Fruit fly (Drosophila melanogaster) whole organism, embryonic: ENCODE results near the gene mrva.

Source experiments
- ATbp ChIP-seq: fragments of 200-800 bp; sonication (Bioruptor generic); optimal IDR thresholded peaks from 2 replicates; lab custom pipeline; 2017; ENCODE audit warnings: missing biosample characterization, mild to moderate bottlenecking, missing genetic modification characterization, missing genetic modification reagents
- Atf-2 ChIP-seq: fragments of 200-800 bp; sonication (Bioruptor generic); optimal IDR thresholded peaks from 2 replicates; lab custom pipeline; 2016; ENCODE audit warnings: missing biosample characterization, missing genetic modification characterization
- Atf3 ChIP-seq: fragments of 200-800 bp; sonication (Bioruptor generic); optimal IDR thresholded peaks from 3 replicates; lab custom pipeline; 2016; ENCODE audit warnings: missing biosample characterization, missing genetic modification characterization
- BtbVII ChIP-seq: fragments of 200-800 bp; sonication (Bioruptor generic); optimal IDR thresholded peaks from 3 replicates; lab custom pipeline; 2017; ENCODE audit warnings: missing biosample characterization, mild to moderate bottlenecking, missing genetic modification characterization
- CG1233 ChIP-seq: fragments of 200-800 bp; sonication (Bioruptor generic); optimal IDR thresholded peaks from 4 replicates; lab custom pipeline; 2018; ENCODE audit warnings: missing biosample characterization, mild to moderate bottlenecking, missing genetic modification characterization
- CG15696 ChIP-seq: fragments of 200-800 bp; sonication (Bioruptor generic); optimal IDR thresholded peaks from 2 replicates; lab custom pipeline; 2019; ENCODE audit warnings: missing biosample characterization, mild to moderate bottlenecking, missing genetic modification characterization, moderate library complexity
- CG31224 ChIP-seq: fragments of 200-800 bp; sonication (Bioruptor generic); IDR thresholded peaks from 2 replicates; pipeline ENCODE4 v1.3.6; 2022; ENCODE audit warnings: missing biosample characterization, missing genetic modification characterization
- CG34376 ChIP-seq: fragments of 200-800 bp; sonication (Bioruptor generic); optimal IDR thresholded peaks from 2 replicates; lab custom pipeline; 2018; ENCODE audit warnings: missing biosample characterization, mild to moderate bottlenecking, missing genetic modification characterization
- CG34422 ChIP-seq: fragments of 200-800 bp; sonication (Bioruptor generic); IDR thresholded peaks from 3 replicates; pipeline ENCODE4 v1.3.6; 2022; ENCODE audit warnings: missing biosample characterization, missing genetic modification characterization
- CG4282 ChIP-seq: fragments of 200-800 bp; sonication (Bioruptor generic); optimal IDR thresholded peaks from 2 replicates; lab custom pipeline; 2016; ENCODE audit warnings: missing biosample characterization, missing genetic modification characterization
- CG7987 ChIP-seq: fragments of 200-800 bp; sonication (Bioruptor generic); optimal IDR thresholded peaks from 2 replicates; lab custom pipeline; 2018; ENCODE audit warnings: missing biosample characterization, mild to moderate bottlenecking, missing genetic modification characterization, moderate library complexity
- CG9437 ChIP-seq: fragments of 200-800 bp; sonication (Bioruptor generic); optimal IDR thresholded peaks from 2 replicates; lab custom pipeline; 2018; ENCODE audit warnings: missing biosample characterization, mild to moderate bottlenecking, missing genetic modification characterization
- CG9609 ChIP-seq: fragments of 200-800 bp; sonication (Bioruptor generic); optimal IDR thresholded peaks from 3 replicates; lab custom pipeline; 2016; ENCODE audit warnings: missing biosample characterization, missing genetic modification characterization
- CG9797 ChIP-seq: fragments of 200-800 bp; sonication (Bioruptor generic); optimal IDR thresholded peaks from 3 replicates; lab custom pipeline; 2018; ENCODE audit warnings: missing biosample characterization, mild to moderate bottlenecking, missing genetic modification characterization
- CoRest ChIP-seq: fragments of 200-800 bp; sonication (Bioruptor generic); optimal IDR thresholded peaks from 3 replicates; lab custom pipeline; 2018; ENCODE audit warnings: missing biosample characterization, mild to moderate bottlenecking, missing genetic modification characterization, moderate library complexity
- Dip2 ChIP-seq: fragments of 200-800 bp; sonication (Bioruptor generic); IDR thresholded peaks from 2 replicates; pipeline ENCODE4 v1.3.6; 2022; ENCODE audit warnings: missing biosample characterization, missing genetic modification characterization
- E2f2 ChIP-seq: fragments of 200-800 bp; sonication (Bioruptor generic); IDR thresholded peaks from 2 replicates; pipeline ENCODE4 v1.3.6; 2022; ENCODE audit warnings: missing biosample characterization, missing genetic modification characterization
- ERR ChIP-seq: fragments of 200-800 bp; sonication (Bioruptor generic); optimal IDR thresholded peaks from 2 replicates; lab custom pipeline; 2016; ENCODE audit warnings: missing biosample characterization, missing genetic modification characterization
- Fer1 ChIP-seq: fragments of 200-800 bp; sonication (Bioruptor generic); optimal IDR thresholded peaks from 2 replicates; lab custom pipeline; 2017; ENCODE audit warnings: missing biosample characterization, mild to moderate bottlenecking, missing genetic modification characterization
- HHEX ChIP-seq: fragments of 200-800 bp; sonication (Bioruptor generic); optimal IDR thresholded peaks from 3 replicates; lab custom pipeline; 2017; ENCODE audit warnings: missing biosample characterization, mild to moderate bottlenecking, missing genetic modification characterization, missing genetic modification reagents
- Hr39 ChIP-seq: fragments of >200 bp; optimal IDR thresholded peaks from 2 replicates; lab custom pipeline; 2017
- MESR4 ChIP-seq: fragments of 200-800 bp; sonication (Bioruptor generic); optimal IDR thresholded peaks from 2 replicates; lab custom pipeline; 2018; ENCODE audit warnings: missing biosample characterization, mild to moderate bottlenecking, missing genetic modification characterization, moderate library complexity
- NC2α ChIP-seq: fragments of 200-800 bp; sonication (Bioruptor generic); optimal IDR thresholded peaks from 2 replicates; lab custom pipeline; 2016; ENCODE audit warnings: missing biosample characterization, missing genetic modification characterization
- Sox100B ChIP-seq: fragments of 200-800 bp; sonication (Bioruptor generic); optimal IDR thresholded peaks from 3 replicates; lab custom pipeline; 2018; ENCODE audit warnings: missing biosample characterization, mild to moderate bottlenecking, missing genetic modification characterization
- Xbp1 ChIP-seq: fragments of 200-800 bp; sonication (Bioruptor generic); optimal IDR thresholded peaks from 3 replicates; lab custom pipeline; 2016; ENCODE audit warnings: missing biosample characterization, mild to moderate bottlenecking, missing genetic modification characterization
- amos ChIP-seq: fragments of 200-800 bp; sonication (Bioruptor generic); IDR thresholded peaks from 2 replicates; pipeline ENCODE4 v1.3.6; 2022; ENCODE audit warnings: missing biosample characterization, missing genetic modification characterization; ENCODE audit not compliant: partially characterized antibody
- ase ChIP-seq: fragments of 200-800 bp; sonication (Bioruptor generic); IDR thresholded peaks from 3 replicates; pipeline ENCODE4 v1.3.6; 2022; ENCODE audit warnings: missing biosample characterization, missing genetic modification characterization
- dan ChIP-seq: fragments of 200-800 bp; sonication (Bioruptor generic); IDR thresholded peaks from 2 replicates; pipeline ENCODE4 v1.3.6; 2022; ENCODE audit warnings: missing biosample characterization, missing genetic modification characterization
- dm ChIP-seq: fragments of 200-800 bp; sonication (Bioruptor generic); optimal IDR thresholded peaks from 3 replicates; lab custom pipeline; 2016; ENCODE audit warnings: missing biosample characterization, missing genetic modification characterization
- kah ChIP-seq: fragments of 200-800 bp; sonication (Bioruptor generic); optimal IDR thresholded peaks from 2 replicates; lab custom pipeline; 2018; ENCODE audit warnings: missing biosample characterization, mild to moderate bottlenecking, missing genetic modification characterization
- klu ChIP-seq: fragments of 200-800 bp; sonication (Bioruptor generic); IDR thresholded peaks from 2 replicates; pipeline ENCODE4 v1.3.6; 2022; ENCODE audit warnings: missing biosample characterization, missing genetic modification characterization
- knrl ChIP-seq: fragments of 200-800 bp; sonication (Bioruptor generic); IDR thresholded peaks from 3 replicates; pipeline ENCODE4 v1.3.6; 2022; ENCODE audit warnings: missing biosample characterization, missing genetic modification characterization; ENCODE audit not compliant: partially characterized antibody
- lbe ChIP-seq: fragments of 200-800 bp; sonication (Bioruptor generic); optimal IDR thresholded peaks from 2 replicates; lab custom pipeline; 2016; ENCODE audit warnings: missing biosample characterization, mild to moderate bottlenecking, missing genetic modification characterization
- lola ChIP-seq, 3 experiments: fragments of >200 bp in 2 of 3; fragments of 200-800 bp in 1 of 3; sonication (Bioruptor generic) in 1 of 3; optimal IDR thresholded peaks; 2 replicates each; lab custom pipeline; 2017 to 2019; ENCODE audit warnings: missing biosample characterization in 3 of 3, missing genetic modification characterization in 3 of 3, mild to moderate bottlenecking in 1 of 3, moderate library complexity in 1 of 3
- lov ChIP-seq, 2 experiments: fragments of 200-800 bp in 1 of 2; fragments of >200 bp in 1 of 2; sonication (Bioruptor generic) in 1 of 2; IDR thresholded peaks in 1 of 2; optimal IDR thresholded peaks in 1 of 2; 2 replicates in 1 of 2; 3 replicates in 1 of 2; pipeline versions ENCODE4 v1.3.6 to Lab custom; 2017 to 2022; ENCODE audit warnings: missing biosample characterization in 1 of 2, missing genetic modification characterization in 1 of 2
- mirr ChIP-seq: fragments of 200-800 bp; sonication (Bioruptor generic); optimal IDR thresholded peaks from 3 replicates; lab custom pipeline; 2018; ENCODE audit warnings: missing biosample characterization, mild to moderate bottlenecking, missing genetic modification characterization
- nau ChIP-seq: fragments of 200-800 bp; sonication (Bioruptor generic); optimal IDR thresholded peaks from 3 replicates; lab custom pipeline; 2017; ENCODE audit warnings: missing biosample characterization, mild to moderate bottlenecking, missing genetic modification characterization, missing genetic modification reagents
- odd ChIP-seq: fragments of 200-800 bp; sonication (Bioruptor generic); optimal IDR thresholded peaks from 2 replicates; lab custom pipeline; 2017; ENCODE audit warnings: missing biosample characterization, mild to moderate bottlenecking, missing genetic modification characterization
- org-1 ChIP-seq: fragments of 200-800 bp; sonication (Bioruptor generic); optimal IDR thresholded peaks from 2 replicates; lab custom pipeline; 2017; ENCODE audit warnings: missing biosample characterization, missing genetic modification characterization
- pho ChIP-seq: fragments of 200-800 bp; sonication (Bioruptor generic); optimal IDR thresholded peaks from 2 replicates; lab custom pipeline; 2016; ENCODE audit warnings: missing biosample characterization, missing genetic modification characterization
- pnt ChIP-seq: fragments of 200-800 bp; sonication (Bioruptor generic); optimal IDR thresholded peaks from 3 replicates; lab custom pipeline; 2016; ENCODE audit warnings: missing biosample characterization, missing genetic modification characterization
- ranshi ChIP-seq: fragments of 200-800 bp; sonication (Bioruptor generic); IDR thresholded peaks from 2 replicates; pipeline ENCODE4 v1.3.6; 2022; ENCODE audit warnings: missing biosample characterization, missing genetic modification characterization
- ro ChIP-seq: fragments of 200-800 bp; sonication (Bioruptor generic); IDR thresholded peaks from 2 replicates; pipeline ENCODE4 v1.3.6; 2022; ENCODE audit warnings: missing biosample characterization, missing genetic modification characterization
- run ChIP-seq: fragments of 200-800 bp; sonication (Bioruptor generic); optimal IDR thresholded peaks from 3 replicates; lab custom pipeline; 2018; ENCODE audit warnings: missing biosample characterization, mild to moderate bottlenecking, missing genetic modification characterization
- tap ChIP-seq: fragments of 200-800 bp; optimal IDR thresholded peaks from 3 replicates; lab custom pipeline; 2019; ENCODE audit warnings: missing biosample characterization, mild to moderate bottlenecking, missing genetic modification characterization, moderate library complexity
- tgo ChIP-seq: fragments of 200-800 bp; sonication (Bioruptor generic); IDR thresholded peaks from 3 replicates; pipeline ENCODE4 v1.3.6; 2022; ENCODE audit warnings: missing biosample characterization, missing genetic modification characterization
- tll ChIP-seq, 2 experiments: fragments of 200-800 bp in 1 of 2; fragments of >200 bp in 1 of 2; sonication (Bioruptor generic) in 1 of 2; optimal IDR thresholded peaks; 2 replicates each; lab custom pipeline; 2017 to 2019; ENCODE audit warnings: missing biosample characterization in 2 of 2, missing genetic modification characterization in 2 of 2, mild to moderate bottlenecking in 1 of 2, moderate library complexity in 1 of 2
- trh ChIP-seq: fragments of 200-800 bp; sonication (Bioruptor generic); optimal IDR thresholded peaks from 2 replicates; lab custom pipeline; 2016; ENCODE audit warnings: missing biosample characterization, missing genetic modification characterization
- tup ChIP-seq: fragments of 200-800 bp; sonication (Bioruptor generic); optimal IDR thresholded peaks from 2 replicates; lab custom pipeline; 2016; ENCODE audit warnings: missing biosample characterization, mild to moderate bottlenecking, missing genetic modification characterization, moderate library complexity

mrva gene

DNA sequence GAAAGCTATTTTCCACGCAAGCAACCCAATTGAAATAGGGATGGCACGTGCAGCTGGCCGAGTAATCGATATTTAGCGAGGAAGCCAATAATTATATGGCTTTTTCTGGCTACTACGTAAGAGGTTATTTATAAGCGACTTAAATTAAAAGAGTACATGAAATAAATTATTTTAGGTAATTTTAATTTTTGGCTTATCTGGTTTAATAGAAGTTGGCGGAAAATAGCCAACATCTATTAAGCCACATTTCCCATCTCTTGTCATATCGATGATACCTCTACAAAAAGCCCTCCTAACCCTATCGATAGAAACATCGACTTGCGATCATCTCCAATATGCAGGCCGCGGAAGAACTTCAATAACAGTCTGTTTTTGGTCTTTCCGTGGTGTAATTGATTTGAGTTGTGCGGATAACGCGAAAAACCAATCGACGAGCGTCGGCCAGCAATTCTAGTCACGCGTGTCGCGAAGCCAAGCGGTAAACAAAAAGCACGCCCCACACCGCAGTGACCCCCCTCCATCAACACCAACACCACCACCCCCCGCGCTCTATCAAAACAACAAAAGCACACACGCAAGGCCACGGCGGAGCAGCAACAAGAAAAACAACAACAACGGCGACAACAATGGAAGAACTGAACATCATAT, 19.5 kb upstream of the mrva start, which contains the start of the genes Srp19 and qm (continued):
- no peak for TF ChIP-seq CG4282 (GFP tag; lab: Kevin White, UChicago)
- 0 out of 3 replicates have a peak, but pooled peaks have one; percentile 11 for TF ChIP-seq ase (GFP tag; lab: Robert Waterston, UW)
- peak; percentile 92 for TF ChIP-seq knrl
- TF ChIP-seq Xbp1 (GFP tag; lab: Kevin White, UChicago) = peak; percentile 64
- peak; percentile 51 for TF ChIP-seq Fer1 (GFP tag; lab: Kevin White, UChicago)
- TF ChIP-seq pnt (GFP tag; lab: Kevin White, UChicago) = peak; percentile 61
- no peak for TF ChIP-seq org-1 (GFP tag; lab: Kevin White, UChicago)
- peak; percentile 28 for TF ChIP-seq kah (GFP tag; lab: Kevin White, UChicago)
- no peak for TF ChIP-seq Sox100B (GFP tag; lab: Kevin White, UChicago)
- TF ChIP-seq NC2α = no peak
- peak; percentile 40 for TF ChIP-seq E2f2 (GFP tag; lab: Robert Waterston, UW)
- TF ChIP-seq CG1233 (GFP tag; lab: Kevin White, UChicago) = peak; percentile 39
- TF ChIP-seq MESR4 (GFP tag; lab: Kevin White, UChicago) = peak; percentile 71
- no peak for TF ChIP-seq HHEX (GFP tag; lab: Kevin White, UChicago)
- no peak for TF ChIP-seq dan (GFP tag; lab: Robert Waterston, UW)
- TF ChIP-seq CoRest (tag; lab: Kevin White, UChicago) = peak; percentile 68
- TF ChIP-seq run = no peak
- peak; percentile 1 for TF ChIP-seq CG7987 (GFP tag; lab: Kevin White, UChicago)
- TF ChIP-seq tgo (GFP tag; lab: Robert Waterston, UW) = peak; percentile 28
- peak; percentile 1 for TF ChIP-seq dm (GFP tag; lab: Kevin White, UChicago)
- TF ChIP-seq CG34422 (GFP tag; lab: Robert Waterston, UW) = peak; percentile 86; the same call in 2 of the 3 replicates
- peak; percentile 55 for TF ChIP-seq BtbVII (GFP tag; lab: Kevin White, UChicago)
- peak; percentile 61; the same call in 1 of the 2 replicates for TF ChIP-seq klu (GFP tag; lab: Robert Waterston, UW)
- TF ChIP-seq CG15696 = peak; percentile 53
- peak; percentile 6 to 63 for TF ChIP-seq tll (GFP tag; optimal IDR thresholded peaks at IDR 0.05; lab: Kevin White, UChicago)
- TF ChIP-seq mirr (GFP tag; lab: Kevin White, UChicago) = peak; percentile 22
- no peak for TF ChIP-seq Hr39
- no peak for TF ChIP-seq tap (tag; lab: Kevin White, UChicago)
- TF ChIP-seq amos (GFP tag; lab: Robert Waterston, UW) = peak; percentile 77
- TF ChIP-seq ro (GFP tag; lab: Robert Waterston, UW) = no peak
- TF ChIP-seq trh (GFP tag; lab: Kevin White, UChicago) = no peak
- no peak for TF ChIP-seq CG9437 (GFP tag; lab: Kevin White, UChicago)
- TF ChIP-seq ranshi (GFP tag; lab: Robert Waterston, UW) = peak; percentile 18; the same call in 1 of the 2 replicates
- TF ChIP-seq odd (GFP tag; lab: Kevin White, UChicago) = peak; percentile 6
- no peak for TF ChIP-seq ERR
- TF ChIP-seq CG31224 (GFP tag; lab: Robert Waterston, UW) = no peak
- peak; percentile 0 for TF ChIP-seq Atf-2 (GFP tag; lab: Kevin White, UChicago)
- TF ChIP-seq ATbp (GFP tag; lab: Kevin White, UChicago) = no peak
- TF ChIP-seq nau (GFP tag; lab: Kevin White, UChicago) = peak; percentile 29
- peak; percentile 69 for TF ChIP-seq pho (GFP tag; lab: Kevin White, UChicago)
- no peak for TF ChIP-seq lov (optimal IDR thresholded peaks at IDR 0.05; lab: Kevin White, UChicago)
- no peak for TF ChIP-seq lov (GFP tag; IDR thresholded peaks at IDR 0.05; lab: Robert Waterston, UW)
- TF ChIP-seq lbe (GFP tag; lab: Kevin White, UChicago) = peak; percentile 18
- peak; percentile 1 for TF ChIP-seq Atf3 (GFP tag; lab: Kevin White, UChicago)
- TF ChIP-seq lola (GFP tag; optimal IDR thresholded peaks at IDR 0.05; lab: Kevin White, UChicago) = peak in 1 of 3 experiments; percentile 13
- TF ChIP-seq tup (GFP tag; lab: Kevin White, UChicago) = no peak
- no peak for TF ChIP-seq Dip2 (GFP tag; lab: Robert Waterston, UW)
- TF ChIP-seq CG9797 (GFP tag; lab: Kevin White, UChicago) = peak; percentile 12
- no peak for TF ChIP-seq CG9609 (GFP tag; lab: Kevin White, UChicago)
- TF ChIP-seq CG34376 (GFP tag; lab: Kevin White, UChicago) = peak; percentile 41
